1 fruit fly cellular context compared by ENCODE assay signal in genomic region chr3R:28324834-28325233, dm6.
TF ChIP-seq lines count a peak whose summit lies in the region.

No protein-coding gene starts in this region.

TF ChIP-seq in whole organism, embryonic, 481 proteins besides CTCF, POLR2A, EP300 and RAD21 (continued from another document):
- TF ChIP-seq emc (GFP tag; optimal IDR thresholded peaks at IDR 0.05; lab: Kevin White, UChicago) (no peak), CG43689 (GFP tag; IDR thresholded peaks at IDR 0.05; lab: Robert Waterston, UW) (no peak), fd102C (GFP tag; optimal IDR thresholded peaks at IDR 0.05; lab: Kevin White, UChicago) (no peak), CG15696 (tag; optimal IDR thresholded peaks at IDR 0.05; lab: Kevin White, UChicago) (no peak), CG11504 (tag; optimal IDR thresholded peaks at IDR 0.05; lab: Kevin White, UChicago) (no peak), Dref (GFP tag; IDR thresholded peaks at IDR 0.05; lab: Robert Waterston, UW) (no peak), CG11723 (GFP tag; optimal IDR thresholded peaks at IDR 0.05; lab: Kevin White, UChicago) (no peak), Lim3 (GFP tag; IDR thresholded peaks at IDR 0.05; lab: Robert Waterston, UW) (no peak), ssp (GFP tag; IDR thresholded peaks at IDR 0.05; lab: Robert Waterston, UW) (no peak), CG4424 (GFP tag; optimal IDR thresholded peaks at IDR 0.05; lab: Kevin White, UChicago) (no peak), CG1603 (tag; optimal IDR thresholded peaks at IDR 0.05; lab: Kevin White, UChicago) (no peak), az2 (GFP tag; optimal IDR thresholded peaks at IDR 0.05; lab: Kevin White, UChicago) (no peak), CG10147 (GFP tag; optimal IDR thresholded peaks at IDR 0.05; lab: Kevin White, UChicago) (no peak)
